Fruit fly (Drosophila melanogaster) whole organism, adult: ENCODE measurements around the gene CG31960.

ENCODE experiments used
- CG11617 ChIP-seq: fragments of 200-800 bp; sonication (Bioruptor generic); optimal IDR thresholded peaks from 2 replicates; lab custom pipeline; 2017; ENCODE audit warnings: mild to moderate bottlenecking, missing biosample characterization, missing genetic modification reagents, missing genetic modification characterization
- CG12768 ChIP-seq: fragments of 200-800 bp; sonication (Bioruptor generic); optimal IDR thresholded peaks from 2 replicates; lab custom pipeline; 2017; ENCODE audit warnings: missing biosample characterization, missing genetic modification characterization, mild to moderate bottlenecking, moderate library complexity, missing genetic modification reagents
- CG14711 ChIP-seq: fragments of 200-800 bp; sonication (Bioruptor generic); optimal IDR thresholded peaks from 2 replicates; lab custom pipeline; 2018; ENCODE audit warnings: missing biosample characterization, mild to moderate bottlenecking, missing genetic modification characterization, moderate library complexity
- CG1620 ChIP-seq: fragments of 200-800 bp; sonication (Bioruptor generic); optimal IDR thresholded peaks from 2 replicates; lab custom pipeline; 2016; ENCODE audit warnings: missing biosample characterization, missing genetic modification characterization
- CG33017 ChIP-seq: fragments of 200-800 bp; sonication (Bioruptor generic); optimal IDR thresholded peaks from 2 replicates; lab custom pipeline; 2018; ENCODE audit warnings: missing biosample characterization, mild to moderate bottlenecking, missing genetic modification characterization, moderate library complexity
- CG5204 ChIP-seq: fragments of 200-800 bp; sonication (Bioruptor generic); optimal IDR thresholded peaks from 2 replicates; lab custom pipeline; 2016; ENCODE audit warnings: missing biosample characterization, missing genetic modification characterization
- CG7045 ChIP-seq: fragments of 200-800 bp; sonication (Bioruptor generic); optimal IDR thresholded peaks from 2 replicates; lab custom pipeline; 2017; ENCODE audit warnings: missing biosample characterization, mild to moderate bottlenecking, missing genetic modification characterization
- CG7101 ChIP-seq: fragments of 200-800 bp; sonication (Bioruptor generic); optimal IDR thresholded peaks from 2 replicates; lab custom pipeline; 2018; ENCODE audit warnings: missing biosample characterization, mild to moderate bottlenecking, missing genetic modification characterization, moderate library complexity
- Clk ChIP-seq: fragments of 200-800 bp; sonication (Bioruptor generic); optimal IDR thresholded peaks from 2 replicates; lab custom pipeline; 2017; ENCODE audit warnings: missing biosample characterization, missing genetic modification characterization
- Crg-1 ChIP-seq: fragments of 200-800 bp; sonication (Bioruptor generic); optimal IDR thresholded peaks from 2 replicates; lab custom pipeline; 2016; ENCODE audit warnings: missing biosample characterization, missing genetic modification characterization
- Hr96 ChIP-seq: fragments of 200-800 bp; sonication (Bioruptor generic); optimal IDR thresholded peaks from 2 replicates; lab custom pipeline; 2016; ENCODE audit warnings: missing biosample characterization, missing genetic modification characterization
- Mnt ChIP-seq: fragments of 200-800 bp; sonication (Bioruptor generic); optimal IDR thresholded peaks from 2 replicates; lab custom pipeline; 2016; ENCODE audit warnings: missing biosample characterization, mild to moderate bottlenecking, missing genetic modification characterization
- bab1 ChIP-seq: fragments of 200-800 bp; sonication (Bioruptor generic); optimal IDR thresholded peaks from 3 replicates; lab custom pipeline; 2019; ENCODE audit warnings: missing biosample characterization, mild to moderate bottlenecking, missing genetic modification characterization, moderate library complexity
- cic ChIP-seq: fragments of 200-800 bp; sonication (Bioruptor generic); optimal IDR thresholded peaks from 2 replicates; lab custom pipeline; 2017; ENCODE audit warnings: missing biosample characterization, mild to moderate bottlenecking, missing genetic modification characterization, moderate library complexity
- cnc ChIP-seq, 2 experiments: fragments of >200 bp; optimal IDR thresholded peaks; 2 replicates each; lab custom pipeline; 2017
- kay ChIP-seq: fragments of 200-800 bp; sonication (Bioruptor generic); peaks from one replicate; lab custom pipeline; 2016; ENCODE audit warnings: missing biosample characterization, missing genetic modification characterization, borderline replicate concordance
- ovo ChIP-seq: fragments of 200-800 bp; sonication (Bioruptor generic); optimal IDR thresholded peaks from 2 replicates; lab custom pipeline; 2016; ENCODE audit warnings: missing biosample characterization, missing genetic modification characterization
- pad ChIP-seq: fragments of 200-800 bp; sonication (Bioruptor generic); optimal IDR thresholded peaks from 3 replicates; lab custom pipeline; 2017; ENCODE audit warnings: missing biosample characterization, missing genetic modification characterization, mild to moderate bottlenecking, moderate library complexity, missing genetic modification reagents
- tj ChIP-seq: fragments of 200-800 bp; sonication (Bioruptor generic); optimal IDR thresholded peaks from 3 replicates; lab custom pipeline; 2017; ENCODE audit warnings: missing biosample characterization, mild to moderate bottlenecking, missing genetic modification characterization, moderate library complexity
- toe ChIP-seq: fragments of 200-800 bp; sonication (Bioruptor generic); optimal IDR thresholded peaks from 2 replicates; lab custom pipeline; 2016; ENCODE audit warnings: missing biosample characterization, missing genetic modification characterization

CG31960 gene

dm6 chr2L:3813255-3813875, 28.6 kb downstream of the CG31960 start, which contains the start of gene CG3407:
CG3407 (minus strand) TSS chr2L:3813410.
- TF ChIP-seq CG7101 (tag; lab: Kevin White, UChicago) = peak; percentile 63
- TF ChIP-seq Mnt (GFP tag; lab: Kevin White, UChicago) = peak; percentile 55
- TF ChIP-seq Crg-1 = peak; percentile 80
- peak; percentile 69 for TF ChIP-seq CG1620 (GFP tag; lab: Kevin White, UChicago)
- no peak for TF ChIP-seq tj (GFP tag; lab: Kevin White, UChicago)
- no peak for TF ChIP-seq CG7045 (GFP tag; lab: Kevin White, UChicago)
- TF ChIP-seq pad = peak; percentile 34
- TF ChIP-seq kay (GFP tag; lab: Kevin White, UChicago) = peak; percentile 37
- no peak for TF ChIP-seq CG12768
- no peak for TF ChIP-seq Clk (GFP tag; lab: Kevin White, UChicago)

dm6 chr2L:3814163-3814562, 29.4 kb downstream of the CG31960 start:
- TF ChIP-seq CG5204 (GFP tag; lab: Kevin White, UChicago) = no peak
- no peak for TF ChIP-seq CG14711
- TF ChIP-seq CG33017 = no peak
- TF ChIP-seq tj (GFP tag; lab: Kevin White, UChicago) = no peak
- TF ChIP-seq Clk (GFP tag; lab: Kevin White, UChicago) = no peak
- TF ChIP-seq pad = no peak
- no peak for TF ChIP-seq CG12768
- TF ChIP-seq CG1620 (GFP tag; lab: Kevin White, UChicago) = no peak
- no peak for TF ChIP-seq ovo
- TF ChIP-seq cic = no peak
- TF ChIP-seq Hr96 (GFP tag; lab: Kevin White, UChicago) = no peak
- TF ChIP-seq kay (GFP tag; lab: Kevin White, UChicago) = no peak
- TF ChIP-seq bab1 (GFP tag; lab: Kevin White, UChicago) = no peak
- TF ChIP-seq toe (GFP tag; lab: Kevin White, UChicago) = no peak
- no peak for TF ChIP-seq CG7101 (tag; lab: Kevin White, UChicago)
- TF ChIP-seq CG7045 (GFP tag; lab: Kevin White, UChicago) = no peak
- TF ChIP-seq CG11617 (GFP tag; lab: Kevin White, UChicago) = no peak

- TF ChIP-seq CG33017 (no peak), cnc (optimal IDR thresholded peaks at IDR 0.05; lab: Kevin White, UChicago) (no peak), pad (no peak), Hr96 (GFP tag; lab: Kevin White, UChicago) (no peak)
These were observed 34.2 kb downstream of the CG31960 start for dm6 chr2L:3818903-3819302.

dm6 chr2L:3822462-3823065, 37.8 kb downstream of the CG31960 start:
- no peak for TF ChIP-seq Hr96 (GFP tag; lab: Kevin White, UChicago)
- TF ChIP-seq CG11617 (GFP tag; lab: Kevin White, UChicago) = no peak
- no peak for TF ChIP-seq toe (GFP tag; lab: Kevin White, UChicago)
- TF ChIP-seq cic = no peak
- TF ChIP-seq CG14711 = no peak
- no peak for TF ChIP-seq kay (GFP tag; lab: Kevin White, UChicago)
- TF ChIP-seq tj (GFP tag; lab: Kevin White, UChicago) = no peak
- no peak for TF ChIP-seq Mnt (GFP tag; lab: Kevin White, UChicago)
- TF ChIP-seq bab1 (GFP tag; lab: Kevin White, UChicago) = no peak
- no peak for TF ChIP-seq CG7101 (tag; lab: Kevin White, UChicago)

dm6 chr2L:3823835-3824234, 39.1 kb downstream of the CG31960 start:
- TF ChIP-seq pad (no peak), cnc (optimal IDR thresholded peaks at IDR 0.05; lab: Kevin White, UChicago) (no peak), Mnt (GFP tag; lab: Kevin White, UChicago) (no peak), ovo (no peak), CG1620 (GFP tag; lab: Kevin White, UChicago) (no peak), CG7045 (GFP tag; lab: Kevin White, UChicago) (no peak), Crg-1 (no peak), Clk (GFP tag; lab: Kevin White, UChicago) (no peak), CG5204 (GFP tag; lab: Kevin White, UChicago) (no peak), cic (no peak)

dm6 chr2L:3825413-3825812, 40.7 kb downstream of the CG31960 start, which contains the start of gene slp1:
slp1 (plus strand) TSS chr2L:3825675.
- TF ChIP-seq CG12768 (no peak), cic (no peak), bab1 (GFP tag; lab: Kevin White, UChicago) (no peak), kay (GFP tag; lab: Kevin White, UChicago) (no peak), Clk (GFP tag; lab: Kevin White, UChicago) (no peak), ovo (no peak), CG33017 (no peak), CG14711 (no peak), cnc (optimal IDR thresholded peaks at IDR 0.05; lab: Kevin White, UChicago) (no peak), CG1620 (GFP tag; lab: Kevin White, UChicago) (no peak), CG11617 (GFP tag; lab: Kevin White, UChicago) (no peak), Mnt (GFP tag; lab: Kevin White, UChicago) (no peak), CG5204 (GFP tag; lab: Kevin White, UChicago) (no peak), CG7045 (GFP tag; lab: Kevin White, UChicago) (no peak), pad (no peak), Hr96 (GFP tag; lab: Kevin White, UChicago) (no peak)
